Fruit fly (Drosophila melanogaster) whole organism, embryonic: ENCODE measurements around the gene Inx7.

Source experiments
- Aef1 ChIP-seq: fragments of 200-800 bp; sonication (Bioruptor generic); IDR thresholded peaks from 3 replicates; pipeline ENCODE4 v1.3.6; 2022; ENCODE audit warnings: missing biosample characterization, missing genetic modification characterization
- Antp ChIP-seq: fragments of 200-800 bp; sonication (Bioruptor generic); optimal IDR thresholded peaks from 3 replicates; lab custom pipeline; 2016; ENCODE audit warnings: missing biosample characterization, missing genetic modification characterization
- Bteb2 ChIP-seq: fragments of 200-800 bp; sonication (Bioruptor generic); optimal IDR thresholded peaks from 2 replicates; lab custom pipeline; 2016; ENCODE audit warnings: missing biosample characterization, missing genetic modification characterization
- CG11247 ChIP-seq: fragments of 200-800 bp; sonication (Bioruptor generic); IDR thresholded peaks from 2 replicates; pipeline ENCODE4 v1.3.6; 2022; ENCODE audit warnings: missing biosample characterization, missing genetic modification characterization
- CG11504 ChIP-seq: fragments of 200-800 bp; sonication (Bioruptor generic); optimal IDR thresholded peaks from 3 replicates; lab custom pipeline; 2019; ENCODE audit warnings: missing biosample characterization, mild to moderate bottlenecking, missing genetic modification characterization, moderate library complexity
- CG18599 ChIP-seq: fragments of 200-800 bp; sonication (Bioruptor generic); optimal IDR thresholded peaks from 3 replicates; lab custom pipeline; 2017; ENCODE audit warnings: missing biosample characterization, missing genetic modification characterization, mild to moderate bottlenecking, moderate library complexity, missing genetic modification reagents
- CG2129 ChIP-seq: fragments of 200-800 bp; sonication (Bioruptor generic); IDR thresholded peaks from 2 replicates; pipeline ENCODE4 v1.3.6; 2022; ENCODE audit warnings: missing biosample characterization, missing genetic modification characterization; ENCODE audit not compliant: partially characterized antibody
- CG31224 ChIP-seq: fragments of 200-800 bp; sonication (Bioruptor generic); IDR thresholded peaks from 2 replicates; pipeline ENCODE4 v1.3.6; 2022; ENCODE audit warnings: missing biosample characterization, missing genetic modification characterization
- CG33557 ChIP-seq: fragments of 200-800 bp; sonication (Bioruptor generic); optimal IDR thresholded peaks from 2 replicates; lab custom pipeline; 2019; ENCODE audit warnings: missing biosample characterization, mild to moderate bottlenecking, missing genetic modification characterization, moderate library complexity
- CG6654 ChIP-seq: fragments of 200-800 bp; sonication (Bioruptor generic); optimal IDR thresholded peaks from 2 replicates; lab custom pipeline; 2017; ENCODE audit warnings: missing biosample characterization, mild to moderate bottlenecking, missing genetic modification characterization
- CG6854 ChIP-seq: fragments of 200-800 bp; sonication (Bioruptor generic); optimal IDR thresholded peaks from 3 replicates; lab custom pipeline; 2017; ENCODE audit warnings: missing biosample characterization, mild to moderate bottlenecking, missing genetic modification characterization
- CG7372 ChIP-seq: fragments of 200-800 bp; sonication (Bioruptor generic); IDR thresholded peaks from 2 replicates; pipeline ENCODE4 v1.3.6; 2022; ENCODE audit warnings: missing biosample characterization, missing genetic modification characterization
- CG8290 ChIP-seq, 3 experiments: fragments of 200-800 bp; sonication (Bioruptor generic); optimal IDR thresholded peaks; 2 replicates each; lab custom pipeline; 2016 to 2019; ENCODE audit warnings: missing biosample characterization in 3 of 3, missing genetic modification characterization in 3 of 3, mild to moderate bottlenecking in 2 of 3, moderate library complexity in 1 of 3
- CG8388 ChIP-seq: fragments of 200-800 bp; sonication (Bioruptor generic); optimal IDR thresholded peaks from 2 replicates; lab custom pipeline; 2019; ENCODE audit warnings: missing biosample characterization, mild to moderate bottlenecking, missing genetic modification characterization, moderate library complexity
- CG8478 ChIP-seq: fragments of >200 bp; optimal IDR thresholded peaks from 2 replicates; lab custom pipeline; 2018
- CG9437 ChIP-seq: fragments of 200-800 bp; sonication (Bioruptor generic); optimal IDR thresholded peaks from 2 replicates; lab custom pipeline; 2018; ENCODE audit warnings: missing biosample characterization, mild to moderate bottlenecking, missing genetic modification characterization
- CG9609 ChIP-seq: fragments of 200-800 bp; sonication (Bioruptor generic); optimal IDR thresholded peaks from 3 replicates; lab custom pipeline; 2016; ENCODE audit warnings: missing biosample characterization, missing genetic modification characterization
- CG9817 ChIP-seq: fragments of 200-800 bp; sonication (Bioruptor generic); optimal IDR thresholded peaks from 2 replicates; lab custom pipeline; 2018; ENCODE audit warnings: missing biosample characterization, mild to moderate bottlenecking, missing genetic modification characterization, moderate library complexity
- Fer1 ChIP-seq: fragments of 200-800 bp; sonication (Bioruptor generic); optimal IDR thresholded peaks from 2 replicates; lab custom pipeline; 2017; ENCODE audit warnings: missing biosample characterization, mild to moderate bottlenecking, missing genetic modification characterization
- HmgZ ChIP-seq: fragments of 200-800 bp; sonication (Bioruptor generic); optimal IDR thresholded peaks from 2 replicates; lab custom pipeline; 2018; ENCODE audit warnings: missing biosample characterization, mild to moderate bottlenecking, missing genetic modification characterization
- Hr3 ChIP-seq: fragments of 200-800 bp; sonication (Bioruptor generic); optimal IDR thresholded peaks from 3 replicates; lab custom pipeline; 2016; ENCODE audit warnings: missing biosample characterization, missing genetic modification characterization
- Hr51 ChIP-seq, 2 experiments: fragments of 200-800 bp; sonication (Bioruptor generic); optimal IDR thresholded peaks; 2 replicates in 1 of 2; 3 replicates in 1 of 2; lab custom pipeline; 2016 to 2018; ENCODE audit warnings: missing biosample characterization in 2 of 2, missing genetic modification characterization in 2 of 2, mild to moderate bottlenecking in 1 of 2, moderate library complexity in 1 of 2
- Lim3 ChIP-seq: fragments of 200-800 bp; sonication (Bioruptor generic); IDR thresholded peaks from 2 replicates; pipeline ENCODE4 v1.3.6; 2022; ENCODE audit warnings: missing biosample characterization, missing genetic modification characterization
- Med ChIP-seq: fragments of 200-800 bp; sonication (Bioruptor generic); peaks from one replicate; lab custom pipeline; 2016; ENCODE audit warnings: missing biosample characterization, missing genetic modification characterization, mild to moderate bottlenecking, inconsistent platforms, moderate library complexity
- NC2α ChIP-seq: fragments of 200-800 bp; sonication (Bioruptor generic); optimal IDR thresholded peaks from 2 replicates; lab custom pipeline; 2016; ENCODE audit warnings: missing biosample characterization, missing genetic modification characterization
- Poxn ChIP-seq: fragments of 200-800 bp; sonication (Bioruptor generic); IDR thresholded peaks from 2 replicates; pipeline ENCODE4 v1.3.6; 2022; ENCODE audit warnings: missing biosample characterization, missing genetic modification characterization
- Spps ChIP-seq: fragments of 200-800 bp; sonication (Bioruptor generic); optimal IDR thresholded peaks from 2 replicates; lab custom pipeline; 2018; ENCODE audit warnings: missing biosample characterization, mild to moderate bottlenecking, missing genetic modification characterization
- Sry-β ChIP-seq: fragments of 200-800 bp; sonication (Bioruptor generic); optimal IDR thresholded peaks from 2 replicates; lab custom pipeline; 2018; ENCODE audit warnings: missing biosample characterization, mild to moderate bottlenecking, missing genetic modification characterization, moderate library complexity
- ase ChIP-seq: fragments of 200-800 bp; sonication (Bioruptor generic); IDR thresholded peaks from 3 replicates; pipeline ENCODE4 v1.3.6; 2022; ENCODE audit warnings: missing biosample characterization, missing genetic modification characterization
- bbx ChIP-seq: fragments of 200-800 bp; sonication (Bioruptor generic); IDR thresholded peaks from 2 replicates; pipeline ENCODE4 v1.3.6; 2022; ENCODE audit warnings: missing biosample characterization, missing genetic modification characterization; ENCODE audit not compliant: partially characterized antibody
- cad ChIP-seq: fragments of >200 bp; optimal IDR thresholded peaks from 2 replicates; lab custom pipeline; 2017; ENCODE audit warnings: missing biosample characterization, missing genetic modification characterization
- cg ChIP-seq: fragments of 200-800 bp; sonication (Bioruptor generic); optimal IDR thresholded peaks from 3 replicates; lab custom pipeline; 2019; ENCODE audit warnings: missing biosample characterization, mild to moderate bottlenecking, missing genetic modification characterization, moderate library complexity
- chn ChIP-seq: fragments of 200-800 bp; sonication (Bioruptor generic); optimal IDR thresholded peaks from 2 replicates; lab custom pipeline; 2016; ENCODE audit warnings: missing biosample characterization, missing genetic modification characterization
- dm ChIP-seq: fragments of 200-800 bp; sonication (Bioruptor generic); optimal IDR thresholded peaks from 3 replicates; lab custom pipeline; 2016; ENCODE audit warnings: missing biosample characterization, missing genetic modification characterization
- dmrt99B ChIP-seq: fragments of 200-800 bp; sonication (Bioruptor generic); optimal IDR thresholded peaks from 2 replicates; lab custom pipeline; 2018; ENCODE audit warnings: missing biosample characterization, mild to moderate bottlenecking, missing genetic modification characterization, moderate library complexity
- esg ChIP-seq: fragments of 200-800 bp; sonication (Bioruptor generic); conservative IDR thresholded peaks from 2 replicates; pipeline ENCODE4 v1.3.6; 2022; ENCODE audit warnings: missing biosample characterization, missing genetic modification characterization
- ftz-f1 ChIP-seq: fragments of 200-800 bp; sonication (Bioruptor generic); optimal IDR thresholded peaks from 2 replicates; lab custom pipeline; 2016; ENCODE audit warnings: missing biosample characterization, missing genetic modification characterization
- insv ChIP-seq, 2 experiments: fragments of 200-800 bp; sonication (Bioruptor generic); optimal IDR thresholded peaks; 3 replicates each; lab custom pipeline; 2016 to 2018; ENCODE audit warnings: missing biosample characterization in 2 of 2, missing genetic modification characterization in 2 of 2
- kay ChIP-seq: fragments of 200-800 bp; sonication (Bioruptor generic); optimal IDR thresholded peaks from 2 replicates; lab custom pipeline; 2016; ENCODE audit warnings: missing biosample characterization, missing genetic modification characterization
- lab ChIP-seq: fragments of 200-800 bp; sonication (Bioruptor generic); optimal IDR thresholded peaks from 3 replicates; lab custom pipeline; 2017; ENCODE audit warnings: missing biosample characterization, missing genetic modification characterization, mild to moderate bottlenecking, moderate library complexity, missing genetic modification reagents
- lilli ChIP-seq: fragments of 200-800 bp; sonication (Bioruptor generic); optimal IDR thresholded peaks from 3 replicates; lab custom pipeline; 2016; ENCODE audit warnings: missing biosample characterization, missing genetic modification characterization
- salm ChIP-seq: fragments of 200-800 bp; sonication (Bioruptor generic); optimal IDR thresholded peaks from 2 replicates; lab custom pipeline; 2018; ENCODE audit warnings: missing biosample characterization, mild to moderate bottlenecking, missing genetic modification characterization
- shn ChIP-seq: fragments of 200-800 bp; sonication (Bioruptor generic); optimal IDR thresholded peaks from 3 replicates; lab custom pipeline; 2016; ENCODE audit warnings: missing biosample characterization, missing genetic modification characterization
- sr ChIP-seq: fragments of 200-800 bp; sonication (Bioruptor generic); IDR thresholded peaks from 3 replicates; pipeline ENCODE4 v1.3.6; 2022; ENCODE audit warnings: missing biosample characterization, missing genetic modification characterization
- tna ChIP-seq: fragments of 200-800 bp; sonication (Bioruptor generic); IDR thresholded peaks from 2 replicates; pipeline ENCODE4 v1.3.6; 2022; ENCODE audit warnings: missing biosample characterization, missing genetic modification characterization; ENCODE audit not compliant: partially characterized antibody
- toy ChIP-seq: fragments of 200-800 bp; sonication (Bioruptor generic); IDR thresholded peaks from 2 replicates; pipeline ENCODE4 v1.3.6; 2022; ENCODE audit warnings: missing biosample characterization, missing genetic modification characterization
- ttk ChIP-seq: fragments of 200-800 bp; sonication (Bioruptor generic); IDR thresholded peaks from 2 replicates; pipeline ENCODE4 v2.1.2; 2022; ENCODE audit warnings: missing biosample characterization, missing genetic modification characterization
- vfl ChIP-seq: fragments of 200-800 bp; sonication (Bioruptor generic); optimal IDR thresholded peaks from 2 replicates; lab custom pipeline; 2016; ENCODE audit warnings: missing biosample characterization, missing genetic modification characterization
- vvl ChIP-seq: fragments of 200-800 bp; sonication (Bioruptor generic); IDR thresholded peaks from 2 replicates; pipeline ENCODE4 v1.3.6; 2022; ENCODE audit warnings: missing biosample characterization, missing genetic modification characterization

Gene Inx7

DNA sequence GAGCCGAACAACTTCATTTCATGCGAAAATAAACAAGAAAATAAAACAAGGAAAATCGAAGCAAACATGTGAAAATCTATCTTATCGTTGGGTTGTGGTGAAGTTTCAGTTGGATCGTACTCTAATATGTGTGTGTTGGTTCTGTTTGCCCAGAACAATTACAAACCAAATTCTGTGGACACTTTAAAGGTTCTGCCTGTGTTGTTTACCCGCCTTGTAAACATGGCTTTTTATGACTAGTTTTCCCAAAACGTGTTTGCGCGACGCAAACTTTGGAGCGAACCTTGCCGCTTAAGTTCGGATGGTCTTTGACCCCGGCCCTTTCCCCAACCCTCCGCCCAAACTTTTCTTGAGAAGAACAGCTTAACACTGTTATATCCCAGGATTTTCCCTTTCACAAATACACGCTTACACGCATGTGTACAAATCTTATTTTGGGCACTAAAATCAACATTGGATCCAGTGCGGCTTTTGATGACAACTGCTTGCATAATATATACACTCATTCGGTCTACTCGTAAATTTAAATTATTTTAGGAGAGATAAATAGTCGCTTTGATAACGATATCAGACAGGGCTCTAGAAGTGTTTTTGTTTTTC, 10.8 kb upstream of the Inx7 start (continued):
- TF ChIP-seq ftz-f1 (GFP tag; lab: Kevin White, UChicago) (no peak), ase (GFP tag; lab: Robert Waterston, UW) (peak; percentile 54; the same call in 2 of the 3 replicates), CG2129 (GFP tag; lab: Robert Waterston, UW) (no peak), CG11247 (GFP tag; lab: Robert Waterston, UW) (peak; percentile 67), chn (peak; percentile 68), CG7372 (GFP tag; lab: Robert Waterston, UW) (0 out of 2 replicates have a peak, but pooled peaks have one; percentile 27), Antp (peak; percentile 76), CG6854 (GFP tag; lab: Kevin White, UChicago) (peak; percentile 65), CG18599 (GFP tag; lab: Kevin White, UChicago) (peak; percentile 85), CG31224 (peak; percentile 30; the same call in 1 of the 2 replicates), ttk (peak; percentile 39; the same call in 1 of the 2 replicates), CG8290 (GFP tag; optimal IDR thresholded peaks at IDR 0.05; lab: Kevin White, UChicago) (peak; percentile 92), CG8290 (tag; optimal IDR thresholded peaks at IDR 0.05; lab: Kevin White, UChicago) (peak; percentile 86 to 99), cad (peak; percentile 4), lab (GFP tag; lab: Kevin White, UChicago) (peak; percentile 88), CG9817 (tag; lab: Kevin White, UChicago) (peak; percentile 44), Hr3 (GFP tag; lab: Kevin White, UChicago) (peak; percentile 63), Aef1 (no peak), kay (GFP tag; lab: Kevin White, UChicago) (peak; percentile 75), toy (GFP tag; lab: Robert Waterston, UW) (peak; percentile 49; the same call in 1 of the 2 replicates), shn (GFP tag; lab: Kevin White, UChicago) (peak; percentile 80), dm (GFP tag; lab: Kevin White, UChicago) (peak; percentile 72), HmgZ (tag; lab: Kevin White, UChicago) (peak; percentile 83), Lim3 (GFP tag; lab: Robert Waterston, UW) (no peak), CG11504 (tag; lab: Kevin White, UChicago) (peak; percentile 53), vvl (GFP tag; lab: Robert Waterston, UW) (peak; percentile 79), Poxn (GFP tag; lab: Robert Waterston, UW) (no peak), CG8478 (lab: Kevin White, UChicago) (no peak), Bteb2 (GFP tag; lab: Kevin White, UChicago) (peak; percentile 57), tna (GFP tag; lab: Robert Waterston, UW) (no peak), esg (GFP tag; lab: Robert Waterston, UW) (no peak), CG9437 (GFP tag; lab: Kevin White, UChicago) (no peak), insv (GFP tag; optimal IDR thresholded peaks at IDR 0.05; lab: Kevin White, UChicago) (peak; percentile 23 to 69), salm (tag; lab: Kevin White, UChicago) (peak; percentile 76), sr (GFP tag; lab: Robert Waterston, UW) (peak; percentile 54; the same call in 1 of the 3 replicates), Sry-β (GFP tag; lab: Kevin White, UChicago) (peak; percentile 63), Hr51 (GFP tag; optimal IDR thresholded peaks at IDR 0.05; lab: Kevin White, UChicago) (peak in 1 of 2 experiments; percentile 89), CG33557 (GFP tag; lab: Kevin White, UChicago) (peak; percentile 98), CG9609 (GFP tag; lab: Kevin White, UChicago) (peak; percentile 61), CG6654 (GFP tag; lab: Kevin White, UChicago) (peak; percentile 32), NC2α (GFP tag; lab: Kevin White, UChicago) (peak; percentile 90), Fer1 (GFP tag; lab: Kevin White, UChicago) (peak; percentile 74), Med (GFP tag; lab: Kevin White, UChicago) (peak; percentile 97), CG8388 (peak; percentile 61), cg (GFP tag; lab: Kevin White, UChicago) (peak; percentile 13), dmrt99B (tag; lab: Kevin White, UChicago) (peak; percentile 58), Spps (peak; percentile 86), bbx (no peak), lilli (peak; percentile 58), vfl (GFP tag; lab: Kevin White, UChicago) (peak; percentile 55)
